Worm (Caenorhabditis elegans) whole organism, young adult: ENCODE data around the gene R155.5.
A peak's percentile ranks its signal among the peaks of the same experiment; 100 is the strongest.

ENCODE experiments used
- C06A6.2 ChIP-seq: fragments of 200-800 bp; sonication (Bioruptor generic); conservative IDR thresholded peaks from 2 replicates; pipeline ENCODE4 v1.3.6; 2022; ENCODE audit warnings: missing genetic modification characterization, missing compliant biosample characterization
- F22D6.2 ChIP-seq: sonication (generic microtip); optimal IDR thresholded peaks from 2 replicates; lab custom pipeline; 2016; ENCODE audit warnings: mild to moderate bottlenecking, missing genetic modification characterization, missing compliant biosample characterization
- F33H1.4 ChIP-seq: fragments of 200-800 bp; sonication (Bioruptor generic); IDR thresholded peaks from 2 replicates; pipeline ENCODE4 v1.3.6; 2022; ENCODE audit warnings: missing genetic modification reagents, missing genetic modification characterization, missing compliant biosample characterization
- F39B2.1 ChIP-seq: fragments of 200-800 bp; sonication (Bioruptor generic); IDR thresholded peaks from 2 replicates; pipeline ENCODE4 v1.3.6; 2022; ENCODE audit warnings: missing genetic modification reagents, missing genetic modification characterization, missing compliant biosample characterization
- F52B5.7 ChIP-seq: sonication (generic microtip); optimal IDR thresholded peaks from 2 replicates; lab custom pipeline; 2016; ENCODE audit warnings: mild to moderate bottlenecking, missing genetic modification characterization, missing compliant biosample characterization
- F57C9.4 ChIP-seq: sonication (generic microtip); optimal IDR thresholded peaks from 2 replicates; lab custom pipeline; 2017; ENCODE audit warnings: mild to moderate bottlenecking, missing genetic modification characterization, missing compliant biosample characterization
- K11D2.4 ChIP-seq: fragments of 200-800 bp; sonication (Bioruptor generic); IDR thresholded peaks from 2 replicates; pipeline ENCODE4 v1.3.6; 2022; ENCODE audit warnings: missing genetic modification reagents, missing genetic modification characterization, missing compliant biosample characterization
- T07F8.4 ChIP-seq: sonication (generic microtip); optimal IDR thresholded peaks from 2 replicates; lab custom pipeline; 2016; ENCODE audit warnings: mild to moderate bottlenecking, missing genetic modification characterization, moderate library complexity, missing compliant biosample characterization
- Y53F4B.3 ChIP-seq: fragments of 200-800 bp; sonication (Bioruptor generic); IDR thresholded peaks from 2 replicates; pipeline ENCODE4 v1.3.6; 2022; ENCODE audit warnings: missing genetic modification reagents, missing genetic modification characterization, missing compliant biosample characterization
- Y53G8AR.9 ChIP-seq: fragments of 200-800 bp; sonication (Bioruptor generic); conservative IDR thresholded peaks from 2 replicates; pipeline ENCODE4 v1.3.6; 2022; ENCODE audit warnings: missing genetic modification reagents, missing genetic modification characterization, missing compliant biosample characterization
- attf-3 ChIP-seq: fragments of 200-800 bp; sonication (Bioruptor generic); conservative IDR thresholded peaks from 2 replicates; pipeline ENCODE4 v1.3.6; 2022; ENCODE audit warnings: missing genetic modification reagents, missing genetic modification characterization, missing compliant biosample characterization
- attf-6 ChIP-seq: fragments of 200-800 bp; sonication (Bioruptor generic); IDR thresholded peaks from 2 replicates; pipeline ENCODE4 v1.3.6; 2022; ENCODE audit warnings: missing genetic modification reagents, missing genetic modification characterization, missing compliant biosample characterization
- cebp-1 ChIP-seq, 2 experiments: fragments of 200-800 bp in 1 of 2; sonication (Bioruptor generic) in 1 of 2; sonication (generic microtip) in 1 of 2; IDR thresholded peaks in 1 of 2; optimal IDR thresholded peaks in 1 of 2; 2 replicates each; pipeline versions ENCODE4 v1.3.6 to Lab custom; 2017 to 2022; ENCODE audit warnings: missing compliant biosample characterization in 2 of 2, missing genetic modification characterization in 2 of 2, mild to moderate bottlenecking in 1 of 2, missing genetic modification reagents in 1 of 2, moderate library complexity in 1 of 2
- ceh-27 ChIP-seq: fragments of 200-800 bp; sonication (Bioruptor generic); optimal IDR thresholded peaks from 2 replicates; lab custom pipeline; 2018; ENCODE audit warnings: mild to moderate bottlenecking, missing genetic modification characterization, moderate library complexity, missing compliant biosample characterization
- ceh-40 ChIP-seq: fragments of 200-800 bp; sonication (Bioruptor generic); IDR thresholded peaks from 2 replicates; pipeline ENCODE4 v1.3.6; 2022; ENCODE audit warnings: missing genetic modification characterization, missing compliant biosample characterization
- ceh-58 ChIP-seq: fragments of 200-800 bp; sonication (Bioruptor generic); IDR thresholded peaks from 2 replicates; pipeline ENCODE4 v1.3.6; 2022; ENCODE audit warnings: missing genetic modification characterization, missing compliant biosample characterization
- ceh-91 ChIP-seq: fragments of 200-800 bp; sonication (Bioruptor generic); IDR thresholded peaks from 2 replicates; pipeline ENCODE4 v1.3.6; 2022; ENCODE audit warnings: missing genetic modification reagents, missing genetic modification characterization, missing compliant biosample characterization
- chd-7 ChIP-seq: sonication (generic microtip); optimal IDR thresholded peaks from 2 replicates; lab custom pipeline; 2016; ENCODE audit warnings: mild to moderate bottlenecking, missing genetic modification characterization, moderate library complexity, missing compliant biosample characterization
- dpl-1 ChIP-seq: fragments of 150-350 bp; optimal IDR thresholded peaks from 2 replicates; lab custom pipeline; 2014; ENCODE audit warnings: missing biosample characterization, missing genetic modification reagents, missing genetic modification characterization
- egl-44 ChIP-seq: fragments of 200-800 bp; sonication (Bioruptor generic); IDR thresholded peaks from 2 replicates; pipeline ENCODE4 v1.3.6; 2022; ENCODE audit warnings: missing genetic modification reagents, missing genetic modification characterization, missing compliant biosample characterization
- egrh-3 ChIP-seq: fragments of 200-800 bp; sonication (Bioruptor generic); IDR thresholded peaks from 2 replicates; pipeline ENCODE4 v1.3.6; 2022; ENCODE audit warnings: missing genetic modification reagents, missing genetic modification characterization, missing compliant biosample characterization
- hlh-12 ChIP-seq: sonication (generic microtip); optimal IDR thresholded peaks from 2 replicates; lab custom pipeline; 2016; ENCODE audit warnings: missing genetic modification characterization, missing compliant biosample characterization
- hmg-1.2 ChIP-seq: fragments of 200-800 bp; sonication (Bioruptor generic); IDR thresholded peaks from 2 replicates; pipeline ENCODE4 v1.3.6; 2022; ENCODE audit warnings: missing genetic modification reagents, missing genetic modification characterization, missing compliant biosample characterization
- hsf-1 ChIP-seq: fragments of 200-800 bp; sonication (Bioruptor generic); IDR thresholded peaks from 2 replicates; pipeline ENCODE4 v1.3.6; 2022; ENCODE audit warnings: missing genetic modification reagents, missing genetic modification characterization, missing compliant biosample characterization
- let-526 ChIP-seq: fragments of 200-800 bp; sonication (Bioruptor generic); IDR thresholded peaks from 2 replicates; pipeline ENCODE4 v1.3.6; 2022; ENCODE audit warnings: missing genetic modification reagents, missing genetic modification characterization, missing compliant biosample characterization
- let-607 ChIP-seq, 2 experiments: fragments of 200-800 bp in 1 of 2; sonication (Bioruptor generic) in 1 of 2; sonication (generic microtip) in 1 of 2; optimal IDR thresholded peaks; 2 replicates each; lab custom pipeline; 2016 to 2018; ENCODE audit warnings: mild to moderate bottlenecking in 2 of 2, missing compliant biosample characterization in 2 of 2, missing genetic modification characterization in 2 of 2, moderate library complexity in 2 of 2, missing genotype in 1 of 2
- lin-35 ChIP-seq, 3 experiments: fragments of 150-350 bp in 2 of 3; sonication (generic microtip) in 1 of 3; optimal IDR thresholded peaks; 2 replicates each; lab custom pipeline; 2014 to 2018; ENCODE audit warnings: missing biosample characterization in 3 of 3, missing genetic modification characterization in 3 of 3, missing genetic modification reagents in 3 of 3
- lir-1 ChIP-seq: fragments of 200-800 bp; sonication (Bioruptor generic); conservative IDR thresholded peaks from 2 replicates; pipeline ENCODE4 v1.3.6; 2022; ENCODE audit warnings: missing genetic modification reagents, missing genetic modification characterization, missing compliant biosample characterization
- nfyb-1 ChIP-seq: fragments of 200-800 bp; sonication (Bioruptor generic); IDR thresholded peaks from 2 replicates; pipeline ENCODE4 v1.3.6; 2022; ENCODE audit warnings: missing genetic modification reagents, missing genetic modification characterization, missing compliant biosample characterization
- nhr-27 ChIP-seq: fragments of 200-800 bp; sonication (Bioruptor generic); optimal IDR thresholded peaks from 2 replicates; lab custom pipeline; 2018; ENCODE audit warnings: mild to moderate bottlenecking, missing genetic modification characterization, moderate library complexity, missing compliant biosample characterization
- rcor-1 ChIP-seq: fragments of 200-800 bp; sonication (Bioruptor generic); IDR thresholded peaks from 2 replicates; pipeline ENCODE4 v1.3.6; 2022; ENCODE audit warnings: missing genetic modification reagents, missing genetic modification characterization, missing compliant biosample characterization
- rec-8 ChIP-seq, 2 experiments: sonication (generic microtip); optimal IDR thresholded peaks; 2 replicates each; lab custom pipeline; 2016; ENCODE audit warnings: mild to moderate bottlenecking in 2 of 2, missing genetic modification characterization in 2 of 2, missing genetic modification reagents in 2 of 2, missing genotype in 2 of 2, missing biosample characterization in 1 of 2, missing compliant biosample characterization in 1 of 2, moderate library complexity in 1 of 2
- sdz-38 ChIP-seq: sonication (generic microtip); optimal IDR thresholded peaks from 2 replicates; lab custom pipeline; 2016; ENCODE audit warnings: missing genotype, missing genetic modification characterization, missing compliant biosample characterization
- sea-2 ChIP-seq: fragments of 200-800 bp; sonication (Bioruptor generic); IDR thresholded peaks from 2 replicates; pipeline ENCODE4 v1.3.6; 2022; ENCODE audit warnings: missing genetic modification characterization, missing compliant biosample characterization
- snpc-1.1 ChIP-seq: sonication (generic microtip); optimal IDR thresholded peaks from 2 replicates; lab custom pipeline; 2017; ENCODE audit warnings: missing genetic modification characterization, mild to moderate bottlenecking, missing compliant biosample characterization, antibody characterized with exemption, moderate library complexity, missing genotype, missing genetic modification reagents; ENCODE audit not compliant: insufficient read depth
- snpc-3.4 ChIP-seq: sonication (generic microtip); optimal IDR thresholded peaks from 2 replicates; lab custom pipeline; 2017; ENCODE audit warnings: missing genetic modification characterization, mild to moderate bottlenecking, missing compliant biosample characterization, antibody characterized with exemption, moderate library complexity, missing genotype, missing genetic modification reagents
- somi-1 ChIP-seq: fragments of 200-800 bp; sonication (Bioruptor generic); optimal IDR thresholded peaks from 2 replicates; lab custom pipeline; 2018; ENCODE audit warnings: mild to moderate bottlenecking, missing genetic modification characterization, missing compliant biosample characterization
- unc-130 ChIP-seq: sonication (generic microtip); optimal IDR thresholded peaks from 2 replicates; lab custom pipeline; 2016; ENCODE audit warnings: missing genetic modification reagents, missing genetic modification characterization, missing compliant biosample characterization
- unc-62 ChIP-seq: fragments of 150-350 bp; optimal IDR thresholded peaks from 2 replicates; lab custom pipeline; 2014; ENCODE audit warnings: missing biosample characterization, missing genetic modification reagents, missing genetic modification characterization
- xnd-1 ChIP-seq: sonication (generic microtip); optimal IDR thresholded peaks from 2 replicates; lab custom pipeline; 2016; ENCODE audit warnings: missing genotype, missing genetic modification reagents, missing genetic modification characterization, missing compliant biosample characterization
- zfh-2 ChIP-seq: fragments of 200-800 bp; sonication (Bioruptor generic); conservative IDR thresholded peaks from 2 replicates; pipeline ENCODE4 v1.3.6; 2022; ENCODE audit warnings: missing genetic modification reagents, missing genetic modification characterization, missing compliant biosample characterization
- ztf-26 ChIP-seq: sonication (generic microtip); optimal IDR thresholded peaks from 2 replicates; lab custom pipeline; 2017; ENCODE audit warnings: missing genetic modification characterization, missing compliant biosample characterization
- ztf-6 ChIP-seq: fragments of 200-800 bp; sonication (Bioruptor generic); IDR thresholded peaks from 2 replicates; pipeline ENCODE4 v1.3.6; 2022; ENCODE audit warnings: missing genetic modification reagents, missing genetic modification characterization, missing compliant biosample characterization

The R155.5 gene

ce11 chrIII:1928741-1929499 lies 41.4 kb downstream of the R155.5 start:
- peak; percentile 77 for TF ChIP-seq zfh-2 (GFP tag; lab: Robert Waterston, UW)
- no peak for TF ChIP-seq ztf-26 (tag; lab: Kevin White, UChicago)
- 0 out of 2 replicates have a peak, but pooled peaks have one; percentile 43 for TF ChIP-seq nfyb-1 (GFP tag; lab: Robert Waterston, UW)
- TF ChIP-seq egrh-3 (GFP tag; lab: Robert Waterston, UW), result peak; percentile 7; the same call in 1 of the 2 replicates
- no peak for TF ChIP-seq hlh-12

- TF ChIP-seq hsf-1 (GFP tag; lab: Robert Waterston, UW) (no peak), F52B5.7 (tag; lab: Kevin White, UChicago) (no peak), egl-44 (GFP tag; lab: Robert Waterston, UW) (no peak), sdz-38 (tag; lab: Kevin White, UChicago) (no peak), nhr-27 (tag; lab: Kevin White, UChicago) (no peak), C06A6.2 (no peak), unc-62 (GFP tag; lab: Kevin White, UChicago) (no peak), ceh-91 (GFP tag; lab: Robert Waterston, UW) (no peak), cebp-1 (GFP tag; IDR thresholded peaks at IDR 0.05; lab: Robert Waterston, UW) (no peak), cebp-1 (tag; optimal IDR thresholded peaks at IDR 0.05; lab: Kevin White, UChicago) (no peak), snpc-1.1 (tag; lab: Kevin White, UChicago) (no peak), rcor-1 (no peak), xnd-1 (no peak), snpc-3.4 (tag; lab: Kevin White, UChicago) (no peak), ceh-27 (GFP tag; lab: Kevin White, UChicago) (no peak), hmg-1.2 (no peak)
- TF ChIP-seq, all 124 proteins: peak for 0
These were observed 43.1 kb downstream of the R155.5 start for ce11 chrIII:1927230-1927629.

DNA sequence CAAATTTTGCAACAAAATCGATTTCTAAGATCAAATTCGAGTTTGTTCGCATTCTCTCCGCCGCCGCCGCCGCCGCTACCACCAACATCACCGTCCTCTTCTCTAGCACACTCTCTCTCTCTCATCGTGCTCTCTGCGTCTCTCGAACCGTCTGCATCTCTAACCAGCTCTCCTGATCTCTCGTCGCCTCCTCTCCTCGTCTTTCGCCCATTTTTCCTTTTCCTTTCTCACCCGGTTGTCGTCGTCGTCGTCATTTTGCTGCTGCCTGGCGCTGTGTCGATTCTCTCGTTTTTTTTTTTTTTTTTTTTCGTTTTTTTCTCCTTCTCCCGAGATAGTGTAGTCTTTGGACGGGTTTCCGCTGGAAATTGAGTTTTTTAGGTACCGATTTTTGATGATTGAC lies 43.9 kb downstream of the R155.5 start:
- TF ChIP-seq somi-1 (peak; percentile 95), F22D6.2 (tag; lab: Kevin White, UChicago) (peak; percentile 67), F39B2.1 (GFP tag; lab: Robert Waterston, UW) (no peak), nhr-27 (tag; lab: Kevin White, UChicago) (no peak), lir-1 (GFP tag; lab: Robert Waterston, UW) (0 out of 2 replicates have a peak, but pooled peaks have one; percentile 12), Y53F4B.3 (no peak), lin-35 (GFP tag; optimal IDR thresholded peaks at IDR 0.05; lab: Kevin White, UChicago) (peak in 1 of 3 experiments; percentile 35), ceh-40 (no peak), unc-130 (no peak), ceh-58 (no peak), T07F8.4 (no peak), let-607 (tag; optimal IDR thresholded peaks at IDR 0.05; lab: Kevin White, UChicago) (peak in 1 of 2 experiments; percentile 41), K11D2.4 (GFP tag; lab: Robert Waterston, UW) (peak; percentile 95), rcor-1 (peak; percentile 57), Y53G8AR.9 (GFP tag; lab: Robert Waterston, UW) (peak; percentile 64; the same call in 1 of the 2 replicates), sea-2 (GFP tag; lab: Robert Waterston, UW) (no peak), attf-6 (GFP tag; lab: Robert Waterston, UW) (no peak), F33H1.4 (GFP tag; lab: Robert Waterston, UW) (no peak), F57C9.4 (tag; lab: Kevin White, UChicago) (no peak), let-526 (0 out of 2 replicates have a peak, but pooled peaks have one; percentile 34), snpc-1.1 (tag; lab: Kevin White, UChicago) (no peak), ztf-6 (GFP tag; lab: Robert Waterston, UW) (0 out of 2 replicates have a peak, but pooled peaks have one; percentile 32), attf-3 (GFP tag; lab: Robert Waterston, UW) (0 out of 2 replicates have a peak, but pooled peaks have one; percentile 33), rec-8 (tag; optimal IDR thresholded peaks at IDR 0.05; lab: Kevin White, UChicago) (no peak), chd-7 (peak; percentile 90), dpl-1 (no peak)
